Worm (Caenorhabditis elegans) whole organism, late embryonic: ENCODE measurements around the gene F20A1.2.
A peak's percentile ranks its signal among the peaks of the same experiment; 100 is the strongest.

Experiments
- ama-1 ChIP-seq: fragments of 150-350 bp; optimal IDR thresholded peaks from 2 replicates; lab custom pipeline; 2014
- ceh-18 ChIP-seq: sonication (generic microtip); optimal IDR thresholded peaks from 2 replicates; lab custom pipeline; 2016; ENCODE audit warnings: missing genetic modification characterization, missing compliant biosample characterization
- ceh-30 ChIP-seq: fragments of 150-350 bp; optimal IDR thresholded peaks from 2 replicates; lab custom pipeline; 2014; ENCODE audit warnings: missing biosample characterization, missing genetic modification characterization
- ceh-34 ChIP-seq: sonication (generic microtip); optimal IDR thresholded peaks from 2 replicates; lab custom pipeline; 2016; ENCODE audit warnings: mild to moderate bottlenecking, missing genetic modification characterization, missing compliant biosample characterization
- elt-2 ChIP-seq: sonication (generic microtip); optimal IDR thresholded peaks from 2 replicates; lab custom pipeline; 2016; ENCODE audit warnings: missing genetic modification reagents, missing genetic modification characterization, missing compliant biosample characterization
- fkh-10 ChIP-seq: fragments of 150-350 bp; optimal IDR thresholded peaks from 2 replicates; lab custom pipeline; 2014; ENCODE audit warnings: missing biosample characterization, missing genetic modification reagents, missing genetic modification characterization
- hlh-30 ChIP-seq: sonication (generic microtip); optimal IDR thresholded peaks from 2 replicates; lab custom pipeline; 2017; ENCODE audit warnings: antibody characterized with exemption, missing genetic modification characterization, missing compliant biosample characterization; ENCODE audit not compliant: insufficient read depth
- madf-2 ChIP-seq: sonication (generic microtip); optimal IDR thresholded peaks from 2 replicates; lab custom pipeline; 2017; ENCODE audit warnings: missing genetic modification characterization, missing compliant biosample characterization
- nfya-1 ChIP-seq: sonication (generic microtip); optimal IDR thresholded peaks from 2 replicates; lab custom pipeline; 2017; ENCODE audit warnings: missing genetic modification characterization, mild to moderate bottlenecking, missing compliant biosample characterization, antibody characterized with exemption, moderate library complexity
- nhr-232 ChIP-seq: sonication (generic microtip); optimal IDR thresholded peaks from 2 replicates; lab custom pipeline; 2016; ENCODE audit warnings: missing genetic modification characterization, missing compliant biosample characterization
- pha-4 ChIP-seq: fragments of 150-350 bp; optimal IDR thresholded peaks from 2 replicates; lab custom pipeline; 2018; ENCODE audit warnings: missing biosample characterization, missing genetic modification reagents, missing genetic modification characterization
- sox-4 ChIP-seq: sonication (generic microtip); optimal IDR thresholded peaks from 2 replicates; lab custom pipeline; 2017; ENCODE audit warnings: mild to moderate bottlenecking, missing genetic modification characterization, inconsistent platforms, missing compliant biosample characterization
- tbx-2 ChIP-seq: sonication (generic microtip); optimal IDR thresholded peaks from 2 replicates; lab custom pipeline; 2016; ENCODE audit warnings: missing genetic modification characterization, missing compliant biosample characterization

DNA sequence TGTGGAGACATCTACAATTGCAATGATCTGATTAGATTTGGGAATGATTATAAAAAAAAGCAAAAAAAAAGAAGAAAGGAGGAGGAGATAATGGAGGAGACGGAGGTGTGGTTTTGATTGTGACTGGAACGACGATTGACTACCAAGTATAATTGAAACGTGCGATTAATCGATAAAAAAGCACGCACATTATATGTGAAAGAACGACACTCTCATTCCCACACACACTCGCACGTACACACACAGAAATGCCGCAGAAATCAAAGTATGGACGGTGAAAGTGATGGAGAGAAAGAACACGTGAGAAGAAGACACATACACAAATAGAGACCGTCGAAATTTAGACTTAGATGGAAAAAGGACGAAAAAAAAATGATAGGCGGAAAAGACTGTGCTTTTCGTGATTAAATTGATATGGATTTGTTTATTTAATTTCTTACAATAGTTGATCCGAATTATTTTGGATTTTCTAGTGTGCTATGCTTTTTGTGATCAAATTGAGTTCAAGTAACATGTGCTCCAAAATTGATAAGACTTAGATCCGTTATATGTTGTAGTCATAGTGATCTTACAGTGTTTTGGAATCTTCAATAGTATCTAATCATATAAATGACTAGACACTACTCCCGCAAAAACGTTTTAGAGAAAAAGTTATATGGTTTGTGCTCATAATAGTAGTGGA, 47.8 kb downstream of the F20A1.2 start, which contains the start of gene nhr-135:
- TF ChIP-seq pha-4, result no peak
- no peak for TF ChIP-seq nhr-232 (tag; lab: Kevin White, UChicago)
- peak; percentile 8 for TF ChIP-seq elt-2 (tag; lab: Kevin White, UChicago)
- TF ChIP-seq tbx-2 (tag; lab: Kevin White, UChicago), result no peak
- no peak for TF ChIP-seq madf-2 (tag; lab: Kevin White, UChicago)
- TF ChIP-seq ceh-34, result no peak
- TF ChIP-seq ama-1 (lab: Kevin White, UChicago), result no peak
- no peak for TF ChIP-seq hlh-30 (tag; lab: Kevin White, UChicago)
- no peak for TF ChIP-seq ceh-30 (tag; lab: Kevin White, UChicago)
- no peak for TF ChIP-seq nfya-1
- no peak for TF ChIP-seq sox-4 (tag; lab: Kevin White, UChicago)
- TF ChIP-seq ceh-18, result no peak
- no peak for TF ChIP-seq fkh-10 (GFP tag; lab: Kevin White, UChicago)
